Worm (Caenorhabditis elegans) whole organism, mixed stage, embryonic: ENCODE data around the gene F08G12.5.

ENCODE experiments used
- M03D4.4 ChIP-seq: sonication (generic microtip); optimal IDR thresholded peaks from 2 replicates; lab custom pipeline; 2017; ENCODE audit warnings: mild to moderate bottlenecking, missing genetic modification characterization, missing compliant biosample characterization
- bed-3 ChIP-seq: fragments of 200-800 bp; sonication (Bioruptor generic); optimal IDR thresholded peaks from 3 replicates; lab custom pipeline; 2018; ENCODE audit warnings: mild to moderate bottlenecking, missing genetic modification characterization, moderate library complexity, missing compliant biosample characterization
- blmp-1 ChIP-seq: fragments of 150-350 bp; optimal IDR thresholded peaks from 2 replicates; lab custom pipeline; 2014; ENCODE audit warnings: missing biosample characterization, missing genetic modification characterization
- ceh-43 ChIP-seq: fragments of 200-800 bp; sonication (Bioruptor generic); optimal IDR thresholded peaks from 2 replicates; lab custom pipeline; 2018; ENCODE audit warnings: mild to moderate bottlenecking, missing genetic modification characterization, moderate library complexity, missing compliant biosample characterization
- ceh-83 ChIP-seq: fragments of 200-800 bp; sonication (Bioruptor generic); optimal IDR thresholded peaks from 2 replicates; lab custom pipeline; 2018; ENCODE audit warnings: mild to moderate bottlenecking, missing genetic modification characterization, missing compliant biosample characterization
- ces-1 ChIP-seq: fragments of 150-350 bp; optimal IDR thresholded peaks from 2 replicates; lab custom pipeline; 2014; ENCODE audit warnings: missing biosample characterization, missing genetic modification reagents, missing genetic modification characterization
- cnd-1 ChIP-seq: fragments of 200-800 bp; sonication (Bioruptor generic); optimal IDR thresholded peaks from 2 replicates; lab custom pipeline; 2018; ENCODE audit warnings: mild to moderate bottlenecking, missing genetic modification characterization, missing compliant biosample characterization
- drap-1 ChIP-seq: fragments of 200-800 bp; sonication (Bioruptor generic); optimal IDR thresholded peaks from 3 replicates; lab custom pipeline; 2018; ENCODE audit warnings: mild to moderate bottlenecking, missing genetic modification characterization, missing compliant biosample characterization
- elt-1 ChIP-seq: sonication (generic microtip); optimal IDR thresholded peaks from 2 replicates; lab custom pipeline; 2017; ENCODE audit warnings: missing genetic modification characterization, mild to moderate bottlenecking, missing compliant biosample characterization, antibody characterized with exemption, moderate library complexity, borderline replicate concordance; ENCODE audit not compliant: insufficient read depth
- elt-3 ChIP-seq: fragments of 150-350 bp; optimal IDR thresholded peaks from 2 replicates; lab custom pipeline; 2014; ENCODE audit warnings: missing biosample characterization, missing genetic modification characterization
- flh-1 ChIP-seq: fragments of 200-800 bp; sonication (Bioruptor generic); optimal IDR thresholded peaks from 2 replicates; lab custom pipeline; 2018; ENCODE audit warnings: mild to moderate bottlenecking, missing genetic modification characterization, moderate library complexity, missing compliant biosample characterization
- ham-2 ChIP-seq: fragments of 200-800 bp; sonication (Bioruptor generic); optimal IDR thresholded peaks from 2 replicates; lab custom pipeline; 2018; ENCODE audit warnings: mild to moderate bottlenecking, missing genetic modification characterization, missing compliant biosample characterization
- hlh-1 ChIP-seq: fragments of 150-350 bp; optimal IDR thresholded peaks from 2 replicates; lab custom pipeline; 2014; ENCODE audit warnings: missing biosample characterization, missing genetic modification reagents, missing genetic modification characterization
- lin-13 ChIP-seq: fragments of 150-350 bp; optimal IDR thresholded peaks from 2 replicates; lab custom pipeline; 2014; ENCODE audit warnings: missing biosample characterization, missing genetic modification characterization
- lin-32 ChIP-seq: fragments of 200-800 bp; sonication (Bioruptor generic); optimal IDR thresholded peaks from 2 replicates; lab custom pipeline; 2018; ENCODE audit warnings: mild to moderate bottlenecking, missing genetic modification characterization, missing compliant biosample characterization
- lsy-2 ChIP-seq: fragments of 150-350 bp; optimal IDR thresholded peaks from 2 replicates; lab custom pipeline; 2014; ENCODE audit warnings: missing biosample characterization, missing genetic modification characterization
- mab-5 ChIP-seq: fragments of 150-350 bp; optimal IDR thresholded peaks from 2 replicates; lab custom pipeline; 2014; ENCODE audit warnings: missing biosample characterization, missing genetic modification characterization
- mep-1 ChIP-seq: fragments of 150-350 bp; optimal IDR thresholded peaks from 2 replicates; lab custom pipeline; 2017; ENCODE audit warnings: missing biosample characterization, missing genetic modification reagents, missing genetic modification characterization, inconsistent platforms
- nhr-12 ChIP-seq: fragments of 150-350 bp; optimal IDR thresholded peaks from 2 replicates; lab custom pipeline; 2014; ENCODE audit warnings: missing biosample characterization, missing genetic modification characterization
- nhr-237 ChIP-seq: fragments of 150-350 bp; optimal IDR thresholded peaks from 2 replicates; lab custom pipeline; 2014; ENCODE audit warnings: missing biosample characterization, missing genetic modification characterization
- nhr-28 ChIP-seq: fragments of 150-350 bp; optimal IDR thresholded peaks from 2 replicates; lab custom pipeline; 2014; ENCODE audit warnings: missing biosample characterization, missing genetic modification characterization
- nhr-76 ChIP-seq: sonication (generic microtip); optimal IDR thresholded peaks from 2 replicates; lab custom pipeline; 2017; ENCODE audit warnings: missing biosample characterization, missing genetic modification characterization
- pha-4 ChIP-seq: fragments of 150-350 bp; optimal IDR thresholded peaks from 2 replicates; lab custom pipeline; 2018; ENCODE audit warnings: missing biosample characterization, missing genetic modification reagents, missing genetic modification characterization
- sem-2 ChIP-seq: fragments of 200-800 bp; sonication (Bioruptor generic); optimal IDR thresholded peaks from 2 replicates; lab custom pipeline; 2018; ENCODE audit warnings: mild to moderate bottlenecking, missing genetic modification characterization, missing compliant biosample characterization
- snpc-4 ChIP-seq: fragments of 150-350 bp; optimal IDR thresholded peaks from 2 replicates; lab custom pipeline; 2014; ENCODE audit warnings: missing biosample characterization, missing genetic modification characterization
- sptf-1 ChIP-seq: sonication (generic microtip); optimal IDR thresholded peaks from 2 replicates; lab custom pipeline; 2017; ENCODE audit warnings: mild to moderate bottlenecking, missing genetic modification characterization, moderate library complexity, missing compliant biosample characterization
- tbx-8 ChIP-seq: fragments of 200-800 bp; sonication (Bioruptor generic); optimal IDR thresholded peaks from 2 replicates; lab custom pipeline; 2018; ENCODE audit warnings: mild to moderate bottlenecking, missing genetic modification characterization, moderate library complexity, missing compliant biosample characterization
- unc-120 ChIP-seq: sonication (generic microtip); optimal IDR thresholded peaks from 2 replicates; lab custom pipeline; 2017; ENCODE audit warnings: missing genetic modification characterization, missing compliant biosample characterization; ENCODE audit not compliant: poor library complexity, severe bottlenecking
- unc-62 ChIP-seq: fragments of 150-350 bp; optimal IDR thresholded peaks from 2 replicates; lab custom pipeline; 2014; ENCODE audit warnings: missing biosample characterization, missing genetic modification reagents, missing genetic modification characterization
- zip-8 ChIP-seq: fragments of 150-350 bp; optimal IDR thresholded peaks from 2 replicates; lab custom pipeline; 2014; ENCODE audit warnings: missing biosample characterization, missing genetic modification characterization
- ztf-11 ChIP-seq: fragments of 150-350 bp; optimal IDR thresholded peaks from 2 replicates; lab custom pipeline; 2014; ENCODE audit warnings: missing biosample characterization, missing genetic modification characterization

Gene F08G12.5

DNA sequence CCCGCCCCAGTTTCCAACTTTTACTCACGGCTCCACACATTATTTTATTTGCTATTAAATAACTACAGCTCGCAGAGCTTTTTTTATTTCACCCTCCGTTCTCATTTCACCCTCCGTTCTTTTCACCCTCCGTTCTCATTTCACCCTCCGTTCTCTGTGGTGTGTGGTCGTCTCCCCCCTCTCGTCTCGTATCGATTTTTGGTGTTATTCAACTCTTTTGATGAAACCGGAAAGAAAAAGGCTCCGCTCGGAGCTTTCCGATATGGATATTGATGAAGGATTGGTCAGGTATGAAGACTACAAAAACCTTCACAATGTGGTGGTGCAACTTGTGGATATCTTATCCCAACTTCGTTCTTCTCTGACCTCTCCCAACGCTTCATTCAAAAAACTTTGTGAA lies 19.6 kb downstream of the F08G12.5 start:
- TF ChIP-seq snpc-4 (tag; lab: Kevin White, UChicago) (no peak), elt-1 (no peak), pha-4 (tag; lab: Kevin White, UChicago) (no peak), unc-62 (GFP tag; lab: Kevin White, UChicago) (no peak), cnd-1 (tag; lab: Kevin White, UChicago) (no peak), lin-13 (no peak), ceh-83 (GFP tag; lab: Kevin White, UChicago) (no peak), zip-8 (tag; lab: Kevin White, UChicago) (no peak), nhr-76 (tag; lab: Kevin White, UChicago) (no peak), nhr-28 (no peak), lin-32 (GFP tag; lab: Kevin White, UChicago) (no peak), sptf-1 (tag; lab: Kevin White, UChicago) (no peak), ham-2 (GFP tag; lab: Kevin White, UChicago) (no peak), lsy-2 (no peak), hlh-1 (tag; lab: Kevin White, UChicago) (no peak), sem-2 (GFP tag; lab: Kevin White, UChicago) (no peak)
- TF ChIP-seq, all 35 proteins: peak for 0

- TF ChIP-seq hlh-1 (tag; lab: Kevin White, UChicago) (no peak), nhr-28 (no peak), nhr-237 (tag; lab: Kevin White, UChicago) (no peak), elt-3 (no peak), lin-13 (no peak), ztf-11 (tag; lab: Kevin White, UChicago) (no peak), nhr-76 (tag; lab: Kevin White, UChicago) (no peak), nhr-12 (tag; lab: Kevin White, UChicago) (no peak), ces-1 (GFP tag; lab: Kevin White, UChicago) (no peak), lsy-2 (no peak), unc-120 (tag; lab: Kevin White, UChicago) (no peak)
- TF ChIP-seq, all 35 proteins: peak for 0
Observed at ce11 chrX:11289925-11290324, 20.2 kb downstream of the F08G12.5 start.

DNA sequence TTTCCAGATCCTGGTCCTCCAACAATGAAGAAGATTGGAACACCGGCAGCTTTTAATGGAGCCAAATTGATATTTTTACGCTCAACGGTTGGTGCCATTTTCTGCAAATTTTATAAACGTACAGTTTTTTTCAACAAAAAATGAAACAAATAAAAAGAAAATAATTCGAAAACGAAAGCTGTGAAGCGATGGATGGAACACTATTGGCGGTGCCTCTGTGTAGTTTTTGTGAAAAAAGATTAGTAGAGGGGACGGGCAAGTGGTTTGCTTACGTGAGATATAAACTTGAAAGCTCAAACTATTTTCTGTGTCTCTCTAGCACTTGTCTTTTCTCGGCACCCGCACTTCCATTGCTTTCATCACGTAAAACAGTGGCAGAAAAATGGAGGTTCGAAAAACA lies 22.5 kb downstream of the F08G12.5 start, which contains the start of gene F38B2.4:
Gene F38B2.4 (minus strand): TSS at position 101 of the 400 bp plus-strand sequence.
- TF ChIP-seq ham-2 (GFP tag; lab: Kevin White, UChicago) (no peak), pha-4 (tag; lab: Kevin White, UChicago) (no peak), nhr-76 (tag; lab: Kevin White, UChicago) (no peak), nhr-12 (tag; lab: Kevin White, UChicago) (no peak), zip-8 (tag; lab: Kevin White, UChicago) (no peak), flh-1 (GFP tag; lab: Kevin White, UChicago) (no peak), elt-1 (no peak), tbx-8 (GFP tag; lab: Kevin White, UChicago) (no peak), ceh-83 (GFP tag; lab: Kevin White, UChicago) (no peak), blmp-1 (no peak), mab-5 (tag; lab: Kevin White, UChicago) (no peak), elt-3 (no peak), bed-3 (GFP tag; lab: Kevin White, UChicago) (no peak), sem-2 (GFP tag; lab: Kevin White, UChicago) (no peak), lin-13 (no peak), ztf-11 (tag; lab: Kevin White, UChicago) (no peak), lin-32 (GFP tag; lab: Kevin White, UChicago) (no peak), ceh-43 (GFP tag; lab: Kevin White, UChicago) (no peak), sptf-1 (tag; lab: Kevin White, UChicago) (no peak)

DNA sequence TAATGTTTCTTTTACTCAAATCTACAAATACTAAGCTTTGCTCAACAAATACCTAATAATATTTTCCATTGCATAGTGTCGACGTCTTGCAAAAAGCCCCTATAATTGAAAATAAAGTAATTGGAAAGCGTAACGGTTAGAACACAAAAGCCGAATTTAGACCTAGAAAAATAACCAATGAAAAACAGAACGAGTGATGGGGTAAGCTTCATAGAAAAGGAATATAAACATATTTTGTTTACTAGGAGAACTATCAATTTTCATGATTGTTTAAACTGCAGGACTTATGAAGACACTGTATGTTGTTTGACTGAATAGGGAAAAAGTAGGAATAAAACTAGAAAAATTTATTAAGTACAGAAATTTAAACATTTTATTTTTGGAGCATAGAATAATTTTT lies 23.8 kb downstream of the F08G12.5 start, which contains the start of gene F38B2.3:
Gene F38B2.3 (minus strand): TSS at position 101 of the 400 bp plus-strand sequence.
- TF ChIP-seq pha-4 (tag; lab: Kevin White, UChicago) (no peak), mab-5 (tag; lab: Kevin White, UChicago) (no peak), nhr-237 (tag; lab: Kevin White, UChicago) (no peak), nhr-76 (tag; lab: Kevin White, UChicago) (no peak), unc-62 (GFP tag; lab: Kevin White, UChicago) (no peak), nhr-12 (tag; lab: Kevin White, UChicago) (no peak), nhr-28 (no peak), mep-1 (tag; lab: Kevin White, UChicago) (no peak), blmp-1 (no peak), tbx-8 (GFP tag; lab: Kevin White, UChicago) (no peak), M03D4.4 (tag; lab: Kevin White, UChicago) (no peak), lsy-2 (no peak), drap-1 (no peak)
